Worm (Caenorhabditis elegans): ENCODE measurements around the gene tsp-9.

DNA sequence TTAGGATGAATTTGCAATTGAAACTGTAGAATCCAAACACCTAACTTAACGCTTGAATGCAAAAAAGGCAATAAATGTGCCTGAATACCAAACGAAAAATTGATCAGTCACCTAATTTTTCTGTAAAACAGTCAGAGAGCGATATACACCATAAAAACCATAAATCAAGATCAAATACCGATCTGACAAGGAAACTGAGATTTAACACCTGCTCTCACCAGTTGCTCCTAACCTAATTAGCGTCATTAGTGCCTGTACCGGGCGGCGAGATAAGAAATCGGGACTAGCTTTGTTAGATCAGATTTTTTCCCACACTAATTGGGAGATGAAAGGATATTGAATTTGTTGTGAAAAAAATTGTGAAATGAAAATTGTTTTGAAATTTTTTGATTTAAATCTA is 22.7 kb upstream of the tsp-9 start:
- TF ChIP-seq nhr-237 (tag; optimal IDR thresholded peaks at IDR 0.05) (no peak), pha-4 (tag; optimal IDR thresholded peaks at IDR 0.05) (no peak), unc-39 (tag; optimal IDR thresholded peaks at IDR 0.05) (no peak), M03D4.4 (tag; optimal IDR thresholded peaks at IDR 0.05) (no peak), zip-8 (tag; optimal IDR thresholded peaks at IDR 0.05) (no peak), ceh-43 (GFP tag; optimal IDR thresholded peaks at IDR 0.05) (no peak)
